ENCODE assay signal across 6 fruit fly cellular contexts in genomic region chr3L:1668504-1668903, dm6.
TF ChIP-seq lines count a peak whose summit lies in the region.

TSS of gene RpL23A (minus strand) at chr3L:1668654.

- peak; percentile 72 to 74 for TF ChIP-seq CTCF in S2 (optimal IDR thresholded peaks at IDR 0.05; lab: Kevin White, UChicago)
- peak; percentile 65 for TF ChIP-seq CTCF in whole organism, embryonic (GFP tag; optimal IDR thresholded peaks at IDR 0.05; lab: Kevin White, UChicago)

TF ChIP-seq in whole organism, adult, 20 proteins besides CTCF, POLR2A, EP300 and RAD21 (continues in another document):
- peak; percentile 87 for TF ChIP-seq CG14711 (tag; optimal IDR thresholded peaks at IDR 0.05; lab: Kevin White, UChicago)
- peak; percentile 95 for TF ChIP-seq Crg-1 (GFP tag; optimal IDR thresholded peaks at IDR 0.05; lab: Kevin White, UChicago)
- peak; percentile 90 for TF ChIP-seq CG12768 (GFP tag; optimal IDR thresholded peaks at IDR 0.05; lab: Kevin White, UChicago)
- peak; percentile 94 for TF ChIP-seq Clk (GFP tag; optimal IDR thresholded peaks at IDR 0.05; lab: Kevin White, UChicago)
- TF ChIP-seq pad (GFP tag; optimal IDR thresholded peaks at IDR 0.05; lab: Kevin White, UChicago): peak; percentile 91
- TF ChIP-seq cnc (optimal IDR thresholded peaks at IDR 0.05; lab: Kevin White, UChicago): no peak
- peak; percentile 89 for TF ChIP-seq toe (GFP tag; optimal IDR thresholded peaks at IDR 0.05; lab: Kevin White, UChicago)
- TF ChIP-seq Hr96 (GFP tag; optimal IDR thresholded peaks at IDR 0.05; lab: Kevin White, UChicago): peak; percentile 95
- TF ChIP-seq cic (GFP tag; optimal IDR thresholded peaks at IDR 0.05; lab: Kevin White, UChicago): peak; percentile 83
- peak; percentile 95 for TF ChIP-seq CG7101 (tag; optimal IDR thresholded peaks at IDR 0.05; lab: Kevin White, UChicago)
- peak; percentile 96 for TF ChIP-seq CG7045 (GFP tag; optimal IDR thresholded peaks at IDR 0.05; lab: Kevin White, UChicago)
- peak; percentile 77 for TF ChIP-seq tj (GFP tag; optimal IDR thresholded peaks at IDR 0.05; lab: Kevin White, UChicago)
- peak; percentile 97 for TF ChIP-seq ovo (GFP tag; optimal IDR thresholded peaks at IDR 0.05; lab: Kevin White, UChicago)
- no peak for TF ChIP-seq kay (GFP tag; lab: Kevin White, UChicago; ENCODE audit: borderline replicate concordance)
- TF ChIP-seq CG33017 (tag; optimal IDR thresholded peaks at IDR 0.05; lab: Kevin White, UChicago): peak; percentile 77
- TF ChIP-seq CG11617 (GFP tag; optimal IDR thresholded peaks at IDR 0.05; lab: Kevin White, UChicago): peak; percentile 95
- peak; percentile 97 for TF ChIP-seq CG1620 (GFP tag; optimal IDR thresholded peaks at IDR 0.05; lab: Kevin White, UChicago)
- peak; percentile 77 for TF ChIP-seq CG5204 (GFP tag; optimal IDR thresholded peaks at IDR 0.05; lab: Kevin White, UChicago)

TF ChIP-seq in whole organism, embryonic, 481 proteins besides CTCF, POLR2A, EP300 and RAD21 (continues in another document):
- TF ChIP-seq CG6854 (GFP tag; optimal IDR thresholded peaks at IDR 0.05; lab: Kevin White, UChicago) (peak; percentile 85), tna (GFP tag; IDR thresholded peaks at IDR 0.05; lab: Robert Waterston, UW; ENCODE audit: partially characterized antibody) (no peak), onecut (GFP tag; IDR thresholded peaks at IDR 0.05; lab: Robert Waterston, UW) (peak; percentile 93), Mad (GFP tag; optimal IDR thresholded peaks at IDR 0.05; lab: Kevin White, UChicago) (peak; percentile 97), CG32772 (GFP tag; IDR thresholded peaks at IDR 0.05; lab: Robert Waterston, UW) (peak; percentile 91), cwo (GFP tag; optimal IDR thresholded peaks at IDR 0.05; lab: Kevin White, UChicago) (peak; percentile 82), CG12071 (GFP tag; optimal IDR thresholded peaks at IDR 0.05; lab: Kevin White, UChicago) (peak; percentile 92), CG11247 (GFP tag; IDR thresholded peaks at IDR 0.05; lab: Robert Waterston, UW) (peak; percentile 97), tx (GFP tag; optimal IDR thresholded peaks at IDR 0.05; lab: Kevin White, UChicago) (peak; percentile 92), CG15011 (GFP tag; optimal IDR thresholded peaks at IDR 0.05; lab: Kevin White, UChicago) (peak; percentile 92), Dip2 (GFP tag; IDR thresholded peaks at IDR 0.05; lab: Robert Waterston, UW) (no peak), sob (GFP tag; IDR thresholded peaks at IDR 0.05; lab: Robert Waterston, UW) (peak; percentile 98), bcd (GFP tag; optimal IDR thresholded peaks at IDR 0.05; lab: Kevin White, UChicago) (peak; percentile 99), CG17568 (GFP tag; optimal IDR thresholded peaks at IDR 0.05; lab: Kevin White, UChicago) (no peak), sim (GFP tag; IDR thresholded peaks at IDR 0.05; lab: Robert Waterston, UW) (peak; percentile 76), CG11696 (GFP tag; IDR thresholded peaks at IDR 0.05; lab: Robert Waterston, UW) (0 out of 2 replicates have a peak, but pooled peaks have one; percentile 14), TFAM (GFP tag; optimal IDR thresholded peaks at IDR 0.05; lab: Kevin White, UChicago) (peak; percentile 83), gsb-n (tag; optimal IDR thresholded peaks at IDR 0.05; lab: Kevin White, UChicago) (peak; percentile 92)

TF ChIP-seq in whole organism, prepupa, 60 proteins besides CTCF, POLR2A, EP300 and RAD21 (continues in another document):
- TF ChIP-seq salr (GFP tag; optimal IDR thresholded peaks at IDR 0.05; lab: Kevin White, UChicago) (peak in 1 of 2 experiments; percentile 86), CG7368 (GFP tag; optimal IDR thresholded peaks at IDR 0.05; lab: Kevin White, UChicago) (peak; percentile 85), fkh (GFP tag; optimal IDR thresholded peaks at IDR 0.05; lab: Kevin White, UChicago) (peak; percentile 77), Eip93F (GFP tag; optimal IDR thresholded peaks at IDR 0.05; lab: Kevin White, UChicago) (no peak), Hr39 (GFP tag; optimal IDR thresholded peaks at IDR 0.05; lab: Kevin White, UChicago) (peak; percentile 88), spab (GFP tag; optimal IDR thresholded peaks at IDR 0.05; lab: Kevin White, UChicago) (no peak), net (GFP tag; optimal IDR thresholded peaks at IDR 0.05; lab: Kevin White, UChicago) (peak; percentile 74), CG31627 (GFP tag; optimal IDR thresholded peaks at IDR 0.05; lab: Kevin White, UChicago) (peak; percentile 93), Hr4 (GFP tag; optimal IDR thresholded peaks at IDR 0.05; lab: Kevin White, UChicago) (no peak), CG10631 (GFP tag; optimal IDR thresholded peaks at IDR 0.05; lab: Kevin White, UChicago) (no peak), achi (GFP tag; optimal IDR thresholded peaks at IDR 0.05; lab: Kevin White, UChicago) (peak; percentile 100), fd85E (GFP tag; optimal IDR thresholded peaks at IDR 0.05; lab: Kevin White, UChicago) (peak; percentile 75), Sox14 (GFP tag; optimal IDR thresholded peaks at IDR 0.05; lab: Kevin White, UChicago) (peak; percentile 68), esn (GFP tag; optimal IDR thresholded peaks at IDR 0.05; lab: Kevin White, UChicago) (peak; percentile 91), CG6808 (GFP tag; optimal IDR thresholded peaks at IDR 0.05; lab: Kevin White, UChicago) (no peak), Hr38 (GFP tag; optimal IDR thresholded peaks at IDR 0.05; lab: Kevin White, UChicago) (no peak), CG34406 (GFP tag; optimal IDR thresholded peaks at IDR 0.05; lab: Kevin White, UChicago) (peak; percentile 58), vri (GFP tag; optimal IDR thresholded peaks at IDR 0.05; lab: Kevin White, UChicago) (no peak), OdsH (GFP tag; optimal IDR thresholded peaks at IDR 0.05; lab: Kevin White, UChicago) (peak; percentile 79)

TF ChIP-seq in whole organism, pupa, 21 proteins besides CTCF, POLR2A, EP300 and RAD21:
- TF ChIP-seq Ets98B (GFP tag; IDR thresholded peaks at IDR 0.05; lab: Robert Waterston, UW): peak; percentile 74
- TF ChIP-seq CG15710 (tag; optimal IDR thresholded peaks at IDR 0.05; lab: Kevin White, UChicago): peak; percentile 63
- no peak for TF ChIP-seq CG8301 (tag; optimal IDR thresholded peaks at IDR 0.05; lab: Kevin White, UChicago)
- peak; percentile 40 for TF ChIP-seq CG9948 (tag; optimal IDR thresholded peaks at IDR 0.05; lab: Kevin White, UChicago)
- TF ChIP-seq CG32121 (GFP tag; IDR thresholded peaks at IDR 0.05; lab: Robert Waterston, UW): peak; percentile 68
- TF ChIP-seq rn (GFP tag; IDR thresholded peaks at IDR 0.05; lab: Robert Waterston, UW): peak; percentile 81
- no peak for TF ChIP-seq Pif1B (GFP tag; optimal IDR thresholded peaks at IDR 0.05; lab: Kevin White, UChicago)
- TF ChIP-seq CG34367 (tag; optimal IDR thresholded peaks at IDR 0.05; lab: Kevin White, UChicago): peak; percentile 75
- TF ChIP-seq CG4496 (GFP tag; IDR thresholded peaks at IDR 0.05; lab: Robert Waterston, UW): peak; percentile 92
- peak; percentile 47 for TF ChIP-seq CG17806 (tag; optimal IDR thresholded peaks at IDR 0.05; lab: Kevin White, UChicago)
- TF ChIP-seq D1 (tag; optimal IDR thresholded peaks at IDR 0.05; lab: Kevin White, UChicago): no peak
- TF ChIP-seq EcR (GFP tag; optimal IDR thresholded peaks at IDR 0.05; lab: Kevin White, UChicago): no peak
- TF ChIP-seq CG12605 (GFP tag; IDR thresholded peaks at IDR 0.05; lab: Robert Waterston, UW): peak; percentile 46; the same call in 1 of the 2 replicates
- TF ChIP-seq Snoo (tag; optimal IDR thresholded peaks at IDR 0.05; lab: Kevin White, UChicago): peak; percentile 92
- TF ChIP-seq CG13204 (GFP tag; optimal IDR thresholded peaks at IDR 0.05; lab: Kevin White, UChicago): peak; percentile 40
- no peak for TF ChIP-seq Pif1A (GFP tag; optimal IDR thresholded peaks at IDR 0.05; lab: Kevin White, UChicago)
- TF ChIP-seq fd96Ca (GFP tag; IDR thresholded peaks at IDR 0.05; lab: Robert Waterston, UW): peak; percentile 85
- TF ChIP-seq CG8159 (tag; optimal IDR thresholded peaks at IDR 0.05; lab: Kevin White, UChicago): peak; percentile 61
- peak; percentile 29 for TF ChIP-seq gl (tag; optimal IDR thresholded peaks at IDR 0.05; lab: Kevin White, UChicago)
- no peak for TF ChIP-seq CG14655 (GFP tag; optimal IDR thresholded peaks at IDR 0.05; lab: Kevin White, UChicago)

TF ChIP-seq in whole organism, wandering third instar larva, 38 proteins besides CTCF, POLR2A, EP300 and RAD21 (continues in another document):
- TF ChIP-seq lola (GFP tag; optimal IDR thresholded peaks at IDR 0.05; lab: Kevin White, UChicago) (no peak), Abd-B (GFP tag; optimal IDR thresholded peaks at IDR 0.05; lab: Kevin White, UChicago) (no peak), sv (GFP tag; optimal IDR thresholded peaks at IDR 0.05; lab: Kevin White, UChicago) (peak; percentile 95), Rel (GFP tag; optimal IDR thresholded peaks at IDR 0.05; lab: Kevin White, UChicago) (no peak), Rel (tag; optimal IDR thresholded peaks at IDR 0.05; lab: Kevin White, UChicago) (peak; percentile 70), Myc (optimal IDR thresholded peaks at IDR 0.05; lab: Kevin White, UChicago) (peak; percentile 8), Dif (GFP tag; optimal IDR thresholded peaks at IDR 0.05; lab: Kevin White, UChicago; ENCODE audit: partially characterized antibody) (peak; percentile 59), OdsH (GFP tag; optimal IDR thresholded peaks at IDR 0.05; lab: Kevin White, UChicago) (peak; percentile 88), Hr78 (GFP tag; optimal IDR thresholded peaks at IDR 0.05; lab: Kevin White, UChicago) (no peak), ey (GFP tag; optimal IDR thresholded peaks at IDR 0.05; lab: Kevin White, UChicago) (peak; percentile 81), psq (GFP tag; optimal IDR thresholded peaks at IDR 0.05; lab: Kevin White, UChicago) (peak; percentile 84), woc (GFP tag; optimal IDR thresholded peaks at IDR 0.05; lab: Kevin White, UChicago) (peak; percentile 32), Hr83 (GFP tag; optimal IDR thresholded peaks at IDR 0.05; lab: Kevin White, UChicago; ENCODE audit: poor library complexity, severe bottlenecking) (peak; percentile 97), N (GFP tag; optimal IDR thresholded peaks at IDR 0.05; lab: Kevin White, UChicago) (no peak), Dfd (GFP tag; optimal IDR thresholded peaks at IDR 0.05; lab: Kevin White, UChicago) (no peak), CG32264 (GFP tag; optimal IDR thresholded peaks at IDR 0.05; lab: Kevin White, UChicago) (peak; percentile 77), br (GFP tag; optimal IDR thresholded peaks at IDR 0.05; lab: Kevin White, UChicago) (peak; percentile 93), Jra (GFP tag; optimal IDR thresholded peaks at IDR 0.05; lab: Kevin White, UChicago) (peak; percentile 56), usp (GFP tag; optimal IDR thresholded peaks at IDR 0.05; lab: Kevin White, UChicago) (no peak), Mio (GFP tag; optimal IDR thresholded peaks at IDR 0.05; lab: Kevin White, UChicago) (peak; percentile 80), foxo (GFP tag; optimal IDR thresholded peaks at IDR 0.05; lab: Kevin White, UChicago) (peak in 1 of 2 experiments; percentile 91), Hnf4 (GFP tag; optimal IDR thresholded peaks at IDR 0.05; lab: Kevin White, UChicago) (no peak), CG9705 (GFP tag; optimal IDR thresholded peaks at IDR 0.05; lab: Kevin White, UChicago) (peak; percentile 94), jim (GFP tag; optimal IDR thresholded peaks at IDR 0.05; lab: Kevin White, UChicago) (peak; percentile 64), dmrt93B (GFP tag; optimal IDR thresholded peaks at IDR 0.05; lab: Kevin White, UChicago) (peak; percentile 96)
